Worm (Caenorhabditis elegans) whole organism, L1 larva: Measurements from ENCODE around the gene clec-34.

ENCODE experiments used
- ceh-82 ChIP-seq, 3 experiments: fragments of 150-350 bp in 1 of 3; sonication (generic microtip) in 2 of 3; optimal IDR thresholded peaks; 2 replicates each; lab custom pipeline; 2014 to 2017; ENCODE audit warnings: missing biosample characterization in 3 of 3, missing genetic modification characterization in 3 of 3
- hlh-4 ChIP-seq: sonication (generic microtip); optimal IDR thresholded peaks from 2 replicates; lab custom pipeline; 2016; ENCODE audit warnings: mild to moderate bottlenecking, missing genetic modification characterization, missing compliant biosample characterization
- lin-13 ChIP-seq: fragments of 150-350 bp; optimal IDR thresholded peaks from 2 replicates; lab custom pipeline; 2014; ENCODE audit warnings: missing biosample characterization, missing genetic modification reagents, missing genetic modification characterization
- lin-15B ChIP-seq: fragments of 150-350 bp; sonication (generic microtip); optimal IDR thresholded peaks from 3 replicates; lab custom pipeline; 2014; ENCODE audit warnings: missing biosample characterization, missing genetic modification characterization
- nhr-12 ChIP-seq: sonication (generic microtip); optimal IDR thresholded peaks from 2 replicates; lab custom pipeline; 2017; ENCODE audit warnings: missing biosample characterization, missing genetic modification characterization
- nhr-237 ChIP-seq: fragments of 150-350 bp; optimal IDR thresholded peaks from 2 replicates; lab custom pipeline; 2014; ENCODE audit warnings: missing biosample characterization, missing genetic modification characterization
- nhr-77 ChIP-seq: fragments of 150-350 bp; optimal IDR thresholded peaks from 2 replicates; lab custom pipeline; 2014; ENCODE audit warnings: missing biosample characterization, missing genetic modification characterization
- nhr-84 ChIP-seq: sonication (generic microtip); optimal IDR thresholded peaks from 2 replicates; lab custom pipeline; 2017; ENCODE audit warnings: missing biosample characterization, missing genetic modification characterization
- pqm-1 ChIP-seq: sonication (generic microtip); optimal IDR thresholded peaks from 3 replicates; lab custom pipeline; 2017; ENCODE audit warnings: missing biosample characterization, missing genetic modification characterization
- unc-86 ChIP-seq: sonication (generic microtip); optimal IDR thresholded peaks from 2 replicates; lab custom pipeline; 2016; ENCODE audit warnings: missing genetic modification characterization, missing compliant biosample characterization
- xbp-1 ChIP-seq: sonication (generic microtip); optimal IDR thresholded peaks from 2 replicates; lab custom pipeline; 2016; ENCODE audit warnings: missing genetic modification characterization, missing compliant biosample characterization
- ztf-4 ChIP-seq: fragments of 150-350 bp; optimal IDR thresholded peaks from 2 replicates; lab custom pipeline; 2014; ENCODE audit warnings: missing biosample characterization, missing genetic modification characterization

DNA sequence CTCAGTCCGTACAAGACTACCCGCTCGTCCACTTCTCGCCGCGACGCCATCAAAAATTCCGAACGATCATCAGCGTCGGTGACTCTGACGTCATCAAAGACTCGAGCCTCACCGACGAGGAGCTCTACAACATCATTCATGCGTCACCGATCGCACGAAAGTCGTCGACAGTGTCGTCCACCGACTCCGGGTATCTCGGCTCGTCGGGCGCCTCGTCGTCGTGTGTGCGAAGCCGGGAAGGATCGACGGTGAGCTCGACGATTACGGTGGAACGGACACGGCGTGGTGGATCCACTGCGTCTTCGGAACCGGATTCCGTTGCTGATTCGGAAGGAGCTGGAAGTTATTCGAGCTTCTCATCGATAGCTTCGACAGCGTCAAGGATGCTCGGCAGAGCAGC, 49.2 kb downstream of the clec-34 start:
- no peak for TF ChIP-seq nhr-77 (tag; lab: Kevin White, UChicago)
- TF ChIP-seq nhr-84 (tag; lab: Kevin White, UChicago): no peak
- no peak for TF ChIP-seq unc-86
- no peak for TF ChIP-seq nhr-237 (tag; lab: Kevin White, UChicago)
- TF ChIP-seq ceh-82 (tag; optimal IDR thresholded peaks at IDR 0.05; lab: Kevin White, UChicago): no peak
- no peak for TF ChIP-seq hlh-4
- no peak for TF ChIP-seq ztf-4 (tag; lab: Kevin White, UChicago)
- no peak for TF ChIP-seq xbp-1 (tag; lab: Kevin White, UChicago)
- TF ChIP-seq lin-13 (GFP tag; lab: Kevin White, UChicago): no peak
- TF ChIP-seq pqm-1: no peak
- TF ChIP-seq lin-15B: no peak
- no peak for TF ChIP-seq nhr-12 (tag; lab: Kevin White, UChicago)
